Fruit fly (Drosophila melanogaster) whole organism, pupa: ENCODE results near the gene Paip2.
A peak's percentile ranks its signal among the peaks of the same experiment; 100 is the strongest.

Experiments used
- CG10348 ChIP-seq: fragments of 200-800 bp; sonication (Bioruptor generic); IDR thresholded peaks from 2 replicates; pipeline ENCODE4 v1.3.6; 2022; ENCODE audit warnings: missing biosample characterization, missing genetic modification characterization
- CG12605 ChIP-seq: fragments of 200-800 bp; sonication (Bioruptor generic); IDR thresholded peaks from 2 replicates; pipeline ENCODE4 v1.3.6; 2022; ENCODE audit warnings: missing biosample characterization, missing genetic modification characterization
- CG13204 ChIP-seq: fragments of 200-800 bp; sonication (Bioruptor generic); optimal IDR thresholded peaks from 2 replicates; lab custom pipeline; 2018; ENCODE audit warnings: missing biosample characterization, mild to moderate bottlenecking, missing genetic modification characterization, moderate library complexity
- CG14655 ChIP-seq: fragments of 200-800 bp; sonication (Bioruptor generic); optimal IDR thresholded peaks from 3 replicates; lab custom pipeline; 2017; ENCODE audit warnings: mild to moderate bottlenecking, missing biosample characterization, missing genetic modification reagents, missing genetic modification characterization
- CG15710 ChIP-seq: fragments of 200-800 bp; sonication (Bioruptor generic); optimal IDR thresholded peaks from 2 replicates; lab custom pipeline; 2018; ENCODE audit warnings: missing biosample characterization, mild to moderate bottlenecking, missing genetic modification characterization, moderate library complexity
- CG17806 ChIP-seq: fragments of 200-800 bp; sonication (Bioruptor generic); optimal IDR thresholded peaks from 2 replicates; lab custom pipeline; 2018; ENCODE audit warnings: missing biosample characterization, mild to moderate bottlenecking, missing genetic modification characterization, moderate library complexity
- CG32121 ChIP-seq: fragments of 200-800 bp; sonication (Bioruptor generic); IDR thresholded peaks from 2 replicates; pipeline ENCODE4 v1.3.6; 2022; ENCODE audit warnings: missing biosample characterization, missing genetic modification characterization
- CG34367 ChIP-seq: fragments of 200-800 bp; sonication (Bioruptor generic); optimal IDR thresholded peaks from 2 replicates; lab custom pipeline; 2018; ENCODE audit warnings: missing biosample characterization, mild to moderate bottlenecking, missing genetic modification characterization
- CG4496 ChIP-seq: fragments of 200-800 bp; sonication (Bioruptor generic); IDR thresholded peaks from 3 replicates; pipeline ENCODE4 v1.3.6; 2022; ENCODE audit warnings: missing biosample characterization, missing genetic modification characterization
- CG8159 ChIP-seq: fragments of 200-800 bp; sonication (Bioruptor generic); optimal IDR thresholded peaks from 3 replicates; lab custom pipeline; 2018; ENCODE audit warnings: missing biosample characterization, mild to moderate bottlenecking, missing genetic modification characterization, moderate library complexity
- CG8301 ChIP-seq: fragments of 200-800 bp; sonication (Bioruptor generic); optimal IDR thresholded peaks from 2 replicates; lab custom pipeline; 2018; ENCODE audit warnings: missing biosample characterization, mild to moderate bottlenecking, missing genetic modification characterization
- CG9948 ChIP-seq: fragments of 200-800 bp; sonication (Bioruptor generic); optimal IDR thresholded peaks from 2 replicates; lab custom pipeline; 2018; ENCODE audit warnings: missing biosample characterization, mild to moderate bottlenecking, missing genetic modification characterization, moderate library complexity
- EcR ChIP-seq: fragments of 200-800 bp; sonication (Bioruptor generic); optimal IDR thresholded peaks from 3 replicates; lab custom pipeline; 2019; ENCODE audit warnings: missing biosample characterization, missing genetic modification characterization, mild to moderate bottlenecking, moderate library complexity, missing genetic modification reagents
- Ets98B ChIP-seq: fragments of 200-800 bp; sonication (Bioruptor generic); IDR thresholded peaks from 2 replicates; pipeline ENCODE4 v1.3.6; 2022; ENCODE audit warnings: missing biosample characterization, missing genetic modification characterization
- Pif1A ChIP-seq: fragments of 200-800 bp; sonication (Bioruptor generic); optimal IDR thresholded peaks from 3 replicates; lab custom pipeline; 2016; ENCODE audit warnings: missing biosample characterization, missing genetic modification characterization
- Pif1B ChIP-seq: fragments of 200-800 bp; sonication (Bioruptor generic); optimal IDR thresholded peaks from 3 replicates; lab custom pipeline; 2016; ENCODE audit warnings: missing biosample characterization, missing genetic modification characterization
- fd96Ca ChIP-seq: fragments of 200-800 bp; sonication (Bioruptor generic); IDR thresholded peaks from 3 replicates; pipeline ENCODE4 v1.3.6; 2022; ENCODE audit warnings: missing biosample characterization, missing genetic modification characterization
- rn ChIP-seq: fragments of 200-800 bp; sonication (Bioruptor generic); IDR thresholded peaks from 2 replicates; pipeline ENCODE4 v1.3.6; 2022; ENCODE audit warnings: missing biosample characterization, missing genetic modification characterization

Gene Paip2

DNA sequence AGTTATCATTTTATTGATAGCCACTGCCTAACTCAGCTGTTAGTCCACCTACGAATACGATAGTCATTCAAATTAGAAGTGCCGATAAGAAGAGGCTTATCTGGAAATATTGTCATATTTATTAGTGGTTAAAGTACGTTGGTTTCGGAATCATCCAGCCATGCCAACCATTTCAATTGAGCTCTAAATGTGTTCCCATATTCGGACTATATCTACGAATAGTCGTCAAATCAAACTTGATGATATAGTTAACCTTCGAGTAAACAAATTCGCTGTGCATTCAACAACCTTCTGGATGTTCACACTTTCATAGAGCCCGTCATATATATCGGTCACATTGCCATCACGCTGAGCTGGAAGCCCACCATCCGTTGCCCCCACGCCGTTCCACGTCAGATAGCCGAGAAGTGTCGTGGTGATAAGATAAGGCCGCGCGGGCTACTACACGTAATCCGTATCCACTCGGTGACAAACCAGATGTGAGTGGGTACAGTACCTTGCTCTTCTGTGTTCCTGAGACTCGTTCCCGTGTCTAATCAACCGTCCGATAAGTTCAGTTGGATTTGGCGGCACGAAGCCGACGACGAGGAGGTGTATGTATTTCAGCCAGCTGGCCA lies 37.8 kb downstream of the Paip2 start:
- TF ChIP-seq CG13204 (GFP tag; lab: Kevin White, UChicago) (peak; percentile 5), EcR (peak; percentile 78), CG34367 (tag; lab: Kevin White, UChicago) (no peak)

- TF ChIP-seq Pif1A (GFP tag; lab: Kevin White, UChicago) (no peak), CG32121 (GFP tag; lab: Robert Waterston, UW) (no peak), CG9948 (no peak), EcR (no peak)
Measured at dm6 chr3R:13018995-13019394, 38.4 kb downstream of the Paip2 start.

- TF ChIP-seq CG8301 (tag; lab: Kevin White, UChicago) (no peak), CG12605 (GFP tag; lab: Robert Waterston, UW) (no peak), Pif1B (GFP tag; lab: Kevin White, UChicago) (no peak), CG10348 (no peak), CG8159 (tag; lab: Kevin White, UChicago) (no peak), CG17806 (tag; lab: Kevin White, UChicago) (no peak), CG14655 (GFP tag; lab: Kevin White, UChicago) (no peak), CG15710 (tag; lab: Kevin White, UChicago) (no peak), CG13204 (GFP tag; lab: Kevin White, UChicago) (no peak), CG9948 (no peak), CG4496 (no peak), fd96Ca (GFP tag; lab: Robert Waterston, UW) (no peak), CG32121 (GFP tag; lab: Robert Waterston, UW) (no peak), rn (GFP tag; lab: Robert Waterston, UW) (no peak), CG34367 (tag; lab: Kevin White, UChicago) (no peak)
Measured at dm6 chr3R:13030257-13031173, 49.9 kb downstream of the Paip2 start, which contains the start of the genes CG46281 and CG46280. Gene CG46281 (minus strand): TSS chr3R:13030307. Gene CG46280 (minus strand): TSS chr3R:13030659.

DNA sequence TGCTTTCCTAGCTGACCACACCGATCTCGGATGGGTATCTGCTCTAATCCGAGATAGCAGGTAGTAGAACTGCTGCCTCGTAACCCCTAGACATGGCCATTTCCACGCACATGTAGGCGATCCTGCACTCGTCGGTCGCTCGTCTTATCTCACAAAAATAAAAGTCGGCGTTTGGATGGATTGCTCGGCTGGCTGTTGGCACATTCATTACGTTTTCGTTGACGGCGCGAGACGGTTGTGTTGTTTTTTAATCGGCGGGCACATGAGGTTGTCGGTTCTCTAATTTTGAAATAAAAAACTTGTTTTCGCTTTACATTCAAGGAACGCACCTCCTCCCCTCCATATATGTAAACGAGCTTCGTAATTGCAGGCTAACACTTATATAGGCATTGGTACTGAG lies 51.7 kb downstream of the Paip2 start, which contains the start of gene ry:
ry (plus strand) TSS at position 206 of the 400 bp plus-strand sequence.
- TF ChIP-seq CG32121 (GFP tag; lab: Robert Waterston, UW) (peak; percentile 14; the same call in 1 of the 2 replicates), CG15710 (tag; lab: Kevin White, UChicago) (no peak)

dm6 chr3R:13032975-13033445 lies 52.4 kb downstream of the Paip2 start:
- TF ChIP-seq CG8301 (tag; lab: Kevin White, UChicago) (no peak), CG9948 (no peak), EcR (no peak), CG32121 (GFP tag; lab: Robert Waterston, UW) (peak; percentile 33), Ets98B (GFP tag; lab: Robert Waterston, UW) (0 out of 2 replicates have a peak, but pooled peaks have one; percentile 37), CG4496 (0 out of 3 replicates have a peak, but pooled peaks have one; percentile 36), CG34367 (tag; lab: Kevin White, UChicago) (no peak)

DNA sequence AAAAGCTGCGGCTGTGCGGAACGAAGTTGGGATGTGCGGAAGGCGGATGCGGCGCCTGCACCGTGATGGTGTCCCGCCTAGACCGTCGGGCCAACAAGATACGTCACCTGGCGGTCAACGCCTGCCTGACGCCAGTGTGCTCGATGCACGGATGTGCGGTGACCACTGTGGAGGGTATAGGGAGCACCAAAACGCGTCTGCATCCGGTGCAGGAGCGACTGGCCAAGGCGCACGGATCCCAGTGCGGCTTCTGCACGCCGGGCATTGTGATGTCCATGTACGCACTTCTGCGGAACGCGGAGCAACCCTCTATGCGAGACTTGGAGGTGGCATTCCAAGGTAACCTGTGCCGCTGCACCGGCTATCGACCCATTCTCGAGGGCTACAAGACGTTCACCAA lies 53.1 kb downstream of the Paip2 start:
- TF ChIP-seq CG9948 = no peak
